Worm (Caenorhabditis elegans) whole organism, mixed stage, embryonic: ENCODE measurements around the gene ZK262.2.
"Not testable (repeated sequence)": the region's sequence is repeated elsewhere in the genome, so short reads cannot be mapped to it uniquely, and the experiment has no call there.

Source experiments
- M03D4.4 ChIP-seq: sonication (generic microtip); optimal IDR thresholded peaks from 2 replicates; lab custom pipeline; 2017; ENCODE audit warnings: mild to moderate bottlenecking, missing genetic modification characterization, missing compliant biosample characterization
- bed-3 ChIP-seq: fragments of 200-800 bp; sonication (Bioruptor generic); optimal IDR thresholded peaks from 3 replicates; lab custom pipeline; 2018; ENCODE audit warnings: mild to moderate bottlenecking, missing genetic modification characterization, moderate library complexity, missing compliant biosample characterization
- blmp-1 ChIP-seq: fragments of 150-350 bp; optimal IDR thresholded peaks from 2 replicates; lab custom pipeline; 2014; ENCODE audit warnings: missing biosample characterization, missing genetic modification characterization
- ceh-39 ChIP-seq: fragments of 150-350 bp; optimal IDR thresholded peaks from 2 replicates; lab custom pipeline; 2014; ENCODE audit warnings: missing biosample characterization, missing genetic modification characterization
- ceh-43 ChIP-seq: fragments of 200-800 bp; sonication (Bioruptor generic); optimal IDR thresholded peaks from 2 replicates; lab custom pipeline; 2018; ENCODE audit warnings: mild to moderate bottlenecking, missing genetic modification characterization, moderate library complexity, missing compliant biosample characterization
- ceh-83 ChIP-seq: fragments of 200-800 bp; sonication (Bioruptor generic); optimal IDR thresholded peaks from 2 replicates; lab custom pipeline; 2018; ENCODE audit warnings: mild to moderate bottlenecking, missing genetic modification characterization, missing compliant biosample characterization
- cnd-1 ChIP-seq: fragments of 200-800 bp; sonication (Bioruptor generic); optimal IDR thresholded peaks from 2 replicates; lab custom pipeline; 2018; ENCODE audit warnings: mild to moderate bottlenecking, missing genetic modification characterization, missing compliant biosample characterization
- drap-1 ChIP-seq: fragments of 200-800 bp; sonication (Bioruptor generic); optimal IDR thresholded peaks from 3 replicates; lab custom pipeline; 2018; ENCODE audit warnings: mild to moderate bottlenecking, missing genetic modification characterization, missing compliant biosample characterization
- elt-1 ChIP-seq: sonication (generic microtip); optimal IDR thresholded peaks from 2 replicates; lab custom pipeline; 2017; ENCODE audit warnings: missing genetic modification characterization, mild to moderate bottlenecking, missing compliant biosample characterization, antibody characterized with exemption, moderate library complexity, borderline replicate concordance; ENCODE audit not compliant: insufficient read depth
- elt-3 ChIP-seq: fragments of 150-350 bp; optimal IDR thresholded peaks from 2 replicates; lab custom pipeline; 2014; ENCODE audit warnings: missing biosample characterization, missing genetic modification characterization
- flh-1 ChIP-seq: fragments of 200-800 bp; sonication (Bioruptor generic); optimal IDR thresholded peaks from 2 replicates; lab custom pipeline; 2018; ENCODE audit warnings: mild to moderate bottlenecking, missing genetic modification characterization, moderate library complexity, missing compliant biosample characterization
- ham-2 ChIP-seq: fragments of 200-800 bp; sonication (Bioruptor generic); optimal IDR thresholded peaks from 2 replicates; lab custom pipeline; 2018; ENCODE audit warnings: mild to moderate bottlenecking, missing genetic modification characterization, missing compliant biosample characterization
- hlh-1 ChIP-seq: fragments of 150-350 bp; optimal IDR thresholded peaks from 2 replicates; lab custom pipeline; 2014; ENCODE audit warnings: missing biosample characterization, missing genetic modification reagents, missing genetic modification characterization
- lin-13 ChIP-seq: fragments of 150-350 bp; optimal IDR thresholded peaks from 2 replicates; lab custom pipeline; 2014; ENCODE audit warnings: missing biosample characterization, missing genetic modification characterization
- lsy-2 ChIP-seq: fragments of 150-350 bp; optimal IDR thresholded peaks from 2 replicates; lab custom pipeline; 2014; ENCODE audit warnings: missing biosample characterization, missing genetic modification characterization
- mab-5 ChIP-seq: fragments of 150-350 bp; optimal IDR thresholded peaks from 2 replicates; lab custom pipeline; 2014; ENCODE audit warnings: missing biosample characterization, missing genetic modification characterization
- mls-2 ChIP-seq: sonication (generic microtip); optimal IDR thresholded peaks from 2 replicates; lab custom pipeline; 2016; ENCODE audit warnings: mild to moderate bottlenecking, missing genetic modification characterization, moderate library complexity, missing compliant biosample characterization
- nhr-12 ChIP-seq: fragments of 150-350 bp; optimal IDR thresholded peaks from 2 replicates; lab custom pipeline; 2014; ENCODE audit warnings: missing biosample characterization, missing genetic modification characterization
- nhr-237 ChIP-seq: fragments of 150-350 bp; optimal IDR thresholded peaks from 2 replicates; lab custom pipeline; 2014; ENCODE audit warnings: missing biosample characterization, missing genetic modification characterization
- nhr-28 ChIP-seq: fragments of 150-350 bp; optimal IDR thresholded peaks from 2 replicates; lab custom pipeline; 2014; ENCODE audit warnings: missing biosample characterization, missing genetic modification characterization
- nhr-76 ChIP-seq: sonication (generic microtip); optimal IDR thresholded peaks from 2 replicates; lab custom pipeline; 2017; ENCODE audit warnings: missing biosample characterization, missing genetic modification characterization
- pha-4 ChIP-seq: fragments of 150-350 bp; optimal IDR thresholded peaks from 2 replicates; lab custom pipeline; 2018; ENCODE audit warnings: missing biosample characterization, missing genetic modification reagents, missing genetic modification characterization
- snpc-4 ChIP-seq: fragments of 150-350 bp; optimal IDR thresholded peaks from 2 replicates; lab custom pipeline; 2014; ENCODE audit warnings: missing biosample characterization, missing genetic modification characterization
- sptf-1 ChIP-seq: sonication (generic microtip); optimal IDR thresholded peaks from 2 replicates; lab custom pipeline; 2017; ENCODE audit warnings: mild to moderate bottlenecking, missing genetic modification characterization, moderate library complexity, missing compliant biosample characterization
- tbx-8 ChIP-seq: fragments of 200-800 bp; sonication (Bioruptor generic); optimal IDR thresholded peaks from 2 replicates; lab custom pipeline; 2018; ENCODE audit warnings: mild to moderate bottlenecking, missing genetic modification characterization, moderate library complexity, missing compliant biosample characterization
- unc-120 ChIP-seq: sonication (generic microtip); optimal IDR thresholded peaks from 2 replicates; lab custom pipeline; 2017; ENCODE audit warnings: missing genetic modification characterization, missing compliant biosample characterization; ENCODE audit not compliant: poor library complexity, severe bottlenecking
- unc-39 ChIP-seq: fragments of 150-350 bp; optimal IDR thresholded peaks from 2 replicates; lab custom pipeline; 2014; ENCODE audit warnings: missing biosample characterization, missing genetic modification characterization
- ztf-11 ChIP-seq: fragments of 150-350 bp; optimal IDR thresholded peaks from 2 replicates; lab custom pipeline; 2014; ENCODE audit warnings: missing biosample characterization, missing genetic modification characterization

The ZK262.2 gene

ce11 chrV:18404767-18405166 is 8.0 kb downstream of the ZK262.2 start, which contains the start of gene srh-209:
TSS of gene srh-209 (minus strand) at chrV:18404867.
- not testable (repeated sequence) for TF ChIP-seq nhr-28 (tag; lab: Kevin White, UChicago); snpc-4; unc-120

ce11 chrV:18402743-18403142 is 10.0 kb downstream of the ZK262.2 start:
- TF ChIP-seq lin-13 (tag; lab: Kevin White, UChicago) (no peak), flh-1 (GFP tag; lab: Kevin White, UChicago) (no peak), ham-2 (GFP tag; lab: Kevin White, UChicago) (no peak), elt-1 (tag; lab: Kevin White, UChicago) (no peak), elt-3 (no peak), unc-39 (no peak), ceh-83 (GFP tag; lab: Kevin White, UChicago) (no peak)
- TF ChIP-seq, all 35 proteins: peak for 0

- TF ChIP-seq nhr-76 = no peak
- TF ChIP-seq tbx-8 (GFP tag; lab: Kevin White, UChicago) = no peak
- no peak for TF ChIP-seq elt-1 (tag; lab: Kevin White, UChicago)
- no peak for TF ChIP-seq blmp-1
- no peak for TF ChIP-seq nhr-12
- TF ChIP-seq sptf-1 (tag; lab: Kevin White, UChicago) = no peak
- no peak for TF ChIP-seq ham-2 (GFP tag; lab: Kevin White, UChicago)
- no peak for TF ChIP-seq pha-4
- TF ChIP-seq lsy-2 (tag; lab: Kevin White, UChicago) = no peak
- TF ChIP-seq flh-1 (GFP tag; lab: Kevin White, UChicago) = no peak
- no peak for TF ChIP-seq ceh-43
- no peak for TF ChIP-seq hlh-1 (tag; lab: Kevin White, UChicago)
- TF ChIP-seq nhr-237 (tag; lab: Kevin White, UChicago) = no peak
- TF ChIP-seq snpc-4 = no peak
Measured at ce11 chrV:18397814-18398213, 15.0 kb downstream of the ZK262.2 start, which contains the start of gene Y51A2B.16. TSS of gene Y51A2B.16 (minus strand) at chrV:18397914.

ce11 chrV:18395649-18396048 is 17.1 kb downstream of the ZK262.2 start, which contains the start of gene Y51A2B.9:
TSS of gene Y51A2B.9 (minus strand) at chrV:18395749.
- TF ChIP-seq nhr-12 (no peak), ceh-83 (GFP tag; lab: Kevin White, UChicago) (no peak), pha-4 (no peak), ceh-39 (tag; lab: Kevin White, UChicago) (no peak), nhr-237 (tag; lab: Kevin White, UChicago) (no peak), snpc-4 (no peak)

ce11 chrV:18394203-18394602 is 18.6 kb downstream of the ZK262.2 start, which contains the start of gene Y51A2B.6:
TSS of gene Y51A2B.6 (minus strand) at chrV:18394303.
- TF ChIP-seq drap-1 (GFP tag; lab: Kevin White, UChicago) (no peak), mab-5 (tag; lab: Kevin White, UChicago) (no peak)

- TF ChIP-seq mab-5 (tag; lab: Kevin White, UChicago) = no peak
- TF ChIP-seq snpc-4 = no peak
- TF ChIP-seq bed-3 (GFP tag; lab: Kevin White, UChicago) = no peak
- no peak for TF ChIP-seq mls-2
- no peak for TF ChIP-seq nhr-76
- no peak for TF ChIP-seq cnd-1
- TF ChIP-seq M03D4.4 = no peak
- TF ChIP-seq pha-4 = no peak
- no peak for TF ChIP-seq ztf-11 (tag; lab: Kevin White, UChicago)
- no peak for TF ChIP-seq unc-39
- no peak for TF ChIP-seq nhr-28 (tag; lab: Kevin White, UChicago)
- TF ChIP-seq tbx-8 (GFP tag; lab: Kevin White, UChicago) = no peak
- no peak for TF ChIP-seq flh-1 (GFP tag; lab: Kevin White, UChicago)
- TF ChIP-seq elt-3 = no peak
- TF ChIP-seq, all 35 proteins: peak for 0
Measured at ce11 chrV:18389046-18389445, 23.7 kb downstream of the ZK262.2 start, which contains the start of the genes Y51A2B.4 and Y51A2B.5. TSS of gene Y51A2B.4 (minus strand) at chrV:18389146. TSS of gene Y51A2B.5 (plus strand) at chrV:18389277.

ce11 chrV:18382590-18382989 is 30.2 kb downstream of the ZK262.2 start, which contains the start of gene nhr-288:
TSS of gene nhr-288 (minus strand) at chrV:18382690.
- TF ChIP-seq sptf-1 (tag; lab: Kevin White, UChicago) (no peak), ceh-39 (tag; lab: Kevin White, UChicago) (no peak), mab-5 (tag; lab: Kevin White, UChicago) (no peak), tbx-8 (GFP tag; lab: Kevin White, UChicago) (no peak), unc-120 (no peak), ztf-11 (tag; lab: Kevin White, UChicago) (no peak), cnd-1 (no peak), nhr-12 (no peak), elt-3 (no peak)
